Worm (Caenorhabditis elegans) whole organism, L2 larva: Measurements from ENCODE around the gene T05A8.7.

Experiments used
- R02D3.7 ChIP-seq: fragments of 150-350 bp; optimal IDR thresholded peaks from 2 replicates; lab custom pipeline; 2014; ENCODE audit warnings: missing biosample characterization, missing genetic modification characterization
- ama-1 ChIP-seq: fragments of 150-350 bp; optimal IDR thresholded peaks from 2 replicates; lab custom pipeline; 2018; ENCODE audit warnings: inconsistent platforms
- elt-1 ChIP-seq: fragments of 150-350 bp; optimal IDR thresholded peaks from 2 replicates; lab custom pipeline; 2014; ENCODE audit warnings: missing biosample characterization, missing genetic modification characterization
- lin-39 ChIP-seq: fragments of 150-350 bp; optimal IDR thresholded peaks from 2 replicates; lab custom pipeline; 2014; ENCODE audit warnings: missing biosample characterization, missing genetic modification reagents, missing genetic modification characterization
- lsy-2 ChIP-seq, 2 experiments: fragments of 150-350 bp in 1 of 2; sonication (generic microtip) in 1 of 2; optimal IDR thresholded peaks; 2 replicates each; lab custom pipeline; 2014 to 2017; ENCODE audit warnings: missing biosample characterization in 2 of 2, missing genetic modification characterization in 2 of 2
- nhr-21 ChIP-seq: fragments of 150-350 bp; optimal IDR thresholded peaks from 2 replicates; lab custom pipeline; 2014; ENCODE audit warnings: missing biosample characterization, missing genetic modification characterization
- nhr-23 ChIP-seq: fragments of 150-350 bp; optimal IDR thresholded peaks from 2 replicates; lab custom pipeline; 2014; ENCODE audit warnings: missing biosample characterization, missing genetic modification reagents, missing genetic modification characterization
- nhr-25 ChIP-seq: fragments of 150-350 bp; sonication (generic microtip); optimal IDR thresholded peaks from 3 replicates; lab custom pipeline; 2014; ENCODE audit warnings: missing biosample characterization, missing genetic modification characterization

DNA sequence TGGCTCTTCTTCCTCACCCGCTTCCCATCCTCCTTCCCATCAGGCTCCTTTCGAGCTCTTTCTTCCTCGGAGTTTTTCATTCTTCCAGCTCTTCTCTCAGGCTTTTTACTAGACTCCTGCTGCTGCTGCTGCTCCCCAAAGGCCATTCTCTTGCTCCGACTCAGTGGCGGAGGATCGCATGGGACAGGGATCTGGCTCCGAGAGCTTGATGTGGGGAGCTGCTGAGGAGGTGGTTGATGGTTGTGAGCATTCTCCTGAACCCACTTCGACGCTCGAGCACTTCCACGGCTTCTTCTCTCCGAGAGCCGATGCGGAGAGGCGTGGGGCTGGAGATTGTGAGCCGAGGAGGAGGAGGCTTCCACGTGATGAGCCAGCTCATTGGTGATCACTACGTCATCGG lies 43.6 kb upstream of the T05A8.7 start:
- TF ChIP-seq R02D3.7 (no peak), elt-1 (tag; lab: Kevin White, UChicago) (no peak), nhr-23 (tag; lab: Kevin White, UChicago) (no peak), nhr-21 (no peak), ama-1 (lab: Kevin White, UChicago) (no peak), lsy-2 (tag; optimal IDR thresholded peaks at IDR 0.05; lab: Kevin White, UChicago) (no peak), nhr-25 (tag; lab: Kevin White, UChicago) (no peak), lin-39 (tag; lab: Kevin White, UChicago) (no peak)
